Fruit fly (Drosophila melanogaster) whole organism, embryonic: ENCODE results near the gene CG5863.

Experiments used
- Adf1 ChIP-seq: fragments of 200-800 bp; sonication (Bioruptor generic); IDR thresholded peaks from 2 replicates; pipeline ENCODE4 v1.3.6; 2022; ENCODE audit warnings: missing biosample characterization, missing genetic modification characterization
- B-H1 ChIP-seq: fragments of 200-800 bp; sonication (Bioruptor generic); IDR thresholded peaks from 3 replicates; pipeline ENCODE4 v1.3.6; 2022; ENCODE audit warnings: missing biosample characterization, missing genetic modification characterization
- CG10366 ChIP-seq: fragments of 200-800 bp; sonication (Bioruptor generic); IDR thresholded peaks from 2 replicates; pipeline ENCODE4 v1.3.6; 2022; ENCODE audit warnings: missing biosample characterization, missing genetic modification characterization
- CG10959 ChIP-seq: fragments of 200-800 bp; sonication (Bioruptor generic); IDR thresholded peaks from 2 replicates; pipeline ENCODE4 v1.3.6; 2022; ENCODE audit warnings: missing biosample characterization, missing genetic modification characterization
- CG11085 ChIP-seq: fragments of 200-800 bp; sonication (Bioruptor generic); IDR thresholded peaks from 2 replicates; pipeline ENCODE4 v1.3.6; 2022; ENCODE audit warnings: missing biosample characterization, missing genetic modification characterization
- CG14014 ChIP-seq: fragments of 200-800 bp; sonication (Bioruptor generic); IDR thresholded peaks from 2 replicates; pipeline ENCODE4 v1.3.6; 2022; ENCODE audit warnings: missing biosample characterization, missing genetic modification characterization
- CG15011 ChIP-seq: fragments of 200-800 bp; sonication (Bioruptor generic); optimal IDR thresholded peaks from 3 replicates; lab custom pipeline; 2018; ENCODE audit warnings: missing biosample characterization, mild to moderate bottlenecking, missing genetic modification characterization
- CG15514 ChIP-seq: fragments of 200-800 bp; sonication (Bioruptor generic); optimal IDR thresholded peaks from 3 replicates; lab custom pipeline; 2017; ENCODE audit warnings: missing biosample characterization, missing genetic modification characterization, mild to moderate bottlenecking, moderate library complexity, missing genetic modification reagents
- CG1647 ChIP-seq: fragments of 200-800 bp; sonication (Bioruptor generic); optimal IDR thresholded peaks from 3 replicates; lab custom pipeline; 2016; ENCODE audit warnings: missing biosample characterization, missing genetic modification characterization
- CG1792 ChIP-seq: fragments of 200-800 bp; sonication (Bioruptor generic); optimal IDR thresholded peaks from 2 replicates; lab custom pipeline; 2016; ENCODE audit warnings: missing biosample characterization, missing genetic modification characterization
- CG34422 ChIP-seq: fragments of 200-800 bp; sonication (Bioruptor generic); IDR thresholded peaks from 3 replicates; pipeline ENCODE4 v1.3.6; 2022; ENCODE audit warnings: missing biosample characterization, missing genetic modification characterization
- CG4404 ChIP-seq: fragments of 200-800 bp; sonication (Bioruptor generic); IDR thresholded peaks from 2 replicates; pipeline ENCODE4 v1.3.6; 2022; ENCODE audit warnings: missing biosample characterization, missing genetic modification characterization
- CG4707 ChIP-seq: fragments of 200-800 bp; sonication (Bioruptor generic); optimal IDR thresholded peaks from 2 replicates; lab custom pipeline; 2018; ENCODE audit warnings: missing biosample characterization, mild to moderate bottlenecking, missing genetic modification characterization, moderate library complexity
- CG5245 ChIP-seq: fragments of 200-800 bp; sonication (Bioruptor generic); optimal IDR thresholded peaks from 3 replicates; lab custom pipeline; 2016; ENCODE audit warnings: missing biosample characterization, missing genetic modification characterization
- CG5953 ChIP-seq: fragments of 200-800 bp; sonication (Bioruptor generic); IDR thresholded peaks from 2 replicates; pipeline ENCODE4 v1.3.6; 2022; ENCODE audit warnings: missing biosample characterization, missing genetic modification characterization
- CG6254 ChIP-seq: fragments of 200-800 bp; sonication (Bioruptor generic); optimal IDR thresholded peaks from 3 replicates; lab custom pipeline; 2017; ENCODE audit warnings: mild to moderate bottlenecking, missing biosample characterization, missing genetic modification reagents, missing genetic modification characterization
- CG8290 ChIP-seq, 3 experiments: fragments of 200-800 bp; sonication (Bioruptor generic); optimal IDR thresholded peaks; 2 replicates each; lab custom pipeline; 2016 to 2019; ENCODE audit warnings: missing biosample characterization in 3 of 3, missing genetic modification characterization in 3 of 3, mild to moderate bottlenecking in 2 of 3, moderate library complexity in 1 of 3
- CG8359 ChIP-seq: fragments of 200-800 bp; sonication (Bioruptor generic); optimal IDR thresholded peaks from 2 replicates; lab custom pipeline; 2017; ENCODE audit warnings: missing biosample characterization, mild to moderate bottlenecking, missing genetic modification characterization, borderline replicate concordance
- CG8478 ChIP-seq: fragments of >200 bp; optimal IDR thresholded peaks from 2 replicates; lab custom pipeline; 2018
- CG9727 ChIP-seq: fragments of 200-800 bp; sonication (Bioruptor generic); optimal IDR thresholded peaks from 3 replicates; lab custom pipeline; 2017; ENCODE audit warnings: missing biosample characterization, mild to moderate bottlenecking, missing genetic modification characterization
- CG9817 ChIP-seq: fragments of 200-800 bp; sonication (Bioruptor generic); optimal IDR thresholded peaks from 2 replicates; lab custom pipeline; 2018; ENCODE audit warnings: missing biosample characterization, mild to moderate bottlenecking, missing genetic modification characterization, moderate library complexity
- Doc3 ChIP-seq: fragments of 200-800 bp; sonication (Bioruptor generic); IDR thresholded peaks from 3 replicates; pipeline ENCODE4 v1.3.6; 2022; ENCODE audit warnings: missing biosample characterization, missing genetic modification characterization; ENCODE audit not compliant: partially characterized antibody
- Dp ChIP-seq: fragments of 200-800 bp; sonication (Bioruptor generic); optimal IDR thresholded peaks from 2 replicates; lab custom pipeline; 2018; ENCODE audit warnings: missing biosample characterization, mild to moderate bottlenecking, missing genetic modification characterization, moderate library complexity
- Kr ChIP-seq: fragments of 200-800 bp; sonication (Bioruptor generic); optimal IDR thresholded peaks from 2 replicates; lab custom pipeline; 2017; ENCODE audit warnings: missing biosample characterization, mild to moderate bottlenecking, missing genetic modification characterization
- Lhr ChIP-seq: fragments of 200-800 bp; sonication (Bioruptor generic); optimal IDR thresholded peaks from 3 replicates; lab custom pipeline; 2017; ENCODE audit warnings: mild to moderate bottlenecking, missing biosample characterization, missing genetic modification reagents, missing genetic modification characterization
- Mes4 ChIP-seq: fragments of 200-800 bp; sonication (Bioruptor generic); optimal IDR thresholded peaks from 2 replicates; lab custom pipeline; 2016; ENCODE audit warnings: missing biosample characterization, missing genetic modification characterization
- NC2β ChIP-seq: fragments of 200-800 bp; sonication (Bioruptor generic); optimal IDR thresholded peaks from 2 replicates; lab custom pipeline; 2016; ENCODE audit warnings: missing biosample characterization, missing genetic modification characterization
- Poxn ChIP-seq: fragments of 200-800 bp; sonication (Bioruptor generic); IDR thresholded peaks from 2 replicates; pipeline ENCODE4 v1.3.6; 2022; ENCODE audit warnings: missing biosample characterization, missing genetic modification characterization
- Stat92E ChIP-seq, 3 experiments: fragments of >200 bp in 2 of 3; fragments of 200-800 bp in 1 of 3; sonication (Bioruptor generic) in 1 of 3; optimal IDR thresholded peaks; 2 replicates each; lab custom pipeline; 2017 to 2019; ENCODE audit warnings: missing biosample characterization in 3 of 3, missing genetic modification characterization in 3 of 3, mild to moderate bottlenecking in 1 of 3, moderate library complexity in 1 of 3
- Xbp1 ChIP-seq: fragments of 200-800 bp; sonication (Bioruptor generic); optimal IDR thresholded peaks from 3 replicates; lab custom pipeline; 2016; ENCODE audit warnings: missing biosample characterization, mild to moderate bottlenecking, missing genetic modification characterization
- ac ChIP-seq: fragments of 200-800 bp; sonication (Bioruptor generic); optimal IDR thresholded peaks from 3 replicates; lab custom pipeline; 2017; ENCODE audit warnings: missing biosample characterization, mild to moderate bottlenecking, missing genetic modification characterization
- al ChIP-seq: fragments of 200-800 bp; sonication (Bioruptor generic); IDR thresholded peaks from 2 replicates; pipeline ENCODE4 v1.3.6; 2022; ENCODE audit warnings: missing biosample characterization, missing genetic modification characterization
- chinmo ChIP-seq: fragments of 200-800 bp; sonication (Bioruptor generic); IDR thresholded peaks from 4 replicates; pipeline ENCODE4 v1.3.6; 2022; ENCODE audit warnings: missing biosample characterization, missing genetic modification characterization; ENCODE audit not compliant: partially characterized antibody
- chn ChIP-seq: fragments of 200-800 bp; sonication (Bioruptor generic); optimal IDR thresholded peaks from 2 replicates; lab custom pipeline; 2016; ENCODE audit warnings: missing biosample characterization, missing genetic modification characterization
- grau ChIP-seq: fragments of 200-800 bp; optimal IDR thresholded peaks from 3 replicates; lab custom pipeline; 2019; ENCODE audit warnings: missing biosample characterization, mild to moderate bottlenecking, missing genetic modification characterization, moderate library complexity
- ham ChIP-seq: fragments of 200-800 bp; sonication (Bioruptor generic); IDR thresholded peaks from 2 replicates; pipeline ENCODE4 v1.3.6; 2022; ENCODE audit warnings: missing biosample characterization, missing genetic modification characterization
- jing ChIP-seq: fragments of 200-800 bp; sonication (Bioruptor generic); optimal IDR thresholded peaks from 2 replicates; lab custom pipeline; 2018; ENCODE audit warnings: missing biosample characterization, mild to moderate bottlenecking, missing genetic modification characterization
- kah ChIP-seq: fragments of 200-800 bp; sonication (Bioruptor generic); optimal IDR thresholded peaks from 2 replicates; lab custom pipeline; 2018; ENCODE audit warnings: missing biosample characterization, mild to moderate bottlenecking, missing genetic modification characterization
- klu ChIP-seq: fragments of 200-800 bp; sonication (Bioruptor generic); IDR thresholded peaks from 2 replicates; pipeline ENCODE4 v1.3.6; 2022; ENCODE audit warnings: missing biosample characterization, missing genetic modification characterization
- lola ChIP-seq, 3 experiments: fragments of >200 bp in 2 of 3; fragments of 200-800 bp in 1 of 3; sonication (Bioruptor generic) in 1 of 3; optimal IDR thresholded peaks; 2 replicates each; lab custom pipeline; 2017 to 2019; ENCODE audit warnings: missing biosample characterization in 3 of 3, missing genetic modification characterization in 3 of 3, mild to moderate bottlenecking in 1 of 3, moderate library complexity in 1 of 3
- luna ChIP-seq: fragments of 200-800 bp; sonication (Bioruptor generic); optimal IDR thresholded peaks from 2 replicates; lab custom pipeline; 2016; ENCODE audit warnings: missing biosample characterization, missing genetic modification characterization
- pita ChIP-seq: fragments of 200-800 bp; sonication (Bioruptor generic); optimal IDR thresholded peaks from 2 replicates; lab custom pipeline; 2017; ENCODE audit warnings: missing biosample characterization, mild to moderate bottlenecking, missing genetic modification characterization
- row ChIP-seq: fragments of 200-800 bp; sonication (Bioruptor generic); IDR thresholded peaks from 3 replicates; pipeline ENCODE4 v1.3.6; 2022; ENCODE audit warnings: missing biosample characterization, missing genetic modification characterization
- sisA ChIP-seq: fragments of 200-800 bp; sonication (Bioruptor generic); IDR thresholded peaks from 2 replicates; pipeline ENCODE4 v1.3.6; 2022; ENCODE audit warnings: missing biosample characterization, missing genetic modification characterization
- slbo ChIP-seq: fragments of 200-800 bp; sonication (Bioruptor generic); IDR thresholded peaks from 2 replicates; pipeline ENCODE4 v1.3.6; 2022; ENCODE audit warnings: missing biosample characterization, missing genetic modification characterization
- sr ChIP-seq: fragments of 200-800 bp; sonication (Bioruptor generic); IDR thresholded peaks from 3 replicates; pipeline ENCODE4 v1.3.6; 2022; ENCODE audit warnings: missing biosample characterization, missing genetic modification characterization
- tgo ChIP-seq: fragments of 200-800 bp; sonication (Bioruptor generic); IDR thresholded peaks from 3 replicates; pipeline ENCODE4 v1.3.6; 2022; ENCODE audit warnings: missing biosample characterization, missing genetic modification characterization
- tup ChIP-seq: fragments of 200-800 bp; sonication (Bioruptor generic); optimal IDR thresholded peaks from 2 replicates; lab custom pipeline; 2016; ENCODE audit warnings: missing biosample characterization, mild to moderate bottlenecking, missing genetic modification characterization, moderate library complexity
- usp ChIP-seq: fragments of >200 bp; optimal IDR thresholded peaks from 2 replicates; lab custom pipeline; 2017; ENCODE audit warnings: missing biosample characterization, missing genetic modification characterization
- vfl ChIP-seq: fragments of 200-800 bp; sonication (Bioruptor generic); optimal IDR thresholded peaks from 2 replicates; lab custom pipeline; 2016; ENCODE audit warnings: missing biosample characterization, missing genetic modification characterization
- zfh2 ChIP-seq: fragments of 200-800 bp; sonication (Bioruptor generic); optimal IDR thresholded peaks from 2 replicates; lab custom pipeline; 2016; ENCODE audit warnings: missing biosample characterization, missing genetic modification characterization

CG5863 gene

dm6 chr3R:17401289-17401752 lies 9.6 kb upstream of the CG5863 start (continued):
- no peak for TF ChIP-seq CG11085 (GFP tag; lab: Robert Waterston, UW)
- no peak for TF ChIP-seq ac
- no peak for TF ChIP-seq Kr
- TF ChIP-seq sr = no peak
- peak; percentile 66 for TF ChIP-seq zfh2 (GFP tag; lab: Kevin White, UChicago)
- peak; percentile 72 for TF ChIP-seq Xbp1 (GFP tag; lab: Kevin White, UChicago)
- TF ChIP-seq vfl = peak; percentile 54
- TF ChIP-seq tgo = peak; percentile 40; the same call in 1 of the 3 replicates
- TF ChIP-seq Stat92E (GFP tag; optimal IDR thresholded peaks at IDR 0.05; lab: Kevin White, UChicago) = no peak
- TF ChIP-seq Poxn (GFP tag; lab: Robert Waterston, UW) = no peak
- no peak for TF ChIP-seq CG8359
- TF ChIP-seq CG9817 (tag; lab: Kevin White, UChicago) = peak; percentile 54
- no peak; the same call in 1 of the 2 replicates for TF ChIP-seq CG10366 (GFP tag; lab: Robert Waterston, UW)
- no peak for TF ChIP-seq Adf1 (GFP tag; lab: Robert Waterston, UW)
- peak; percentile 57 for TF ChIP-seq Dp (GFP tag; lab: Kevin White, UChicago)
- TF ChIP-seq klu (GFP tag; lab: Robert Waterston, UW) = no peak
- no peak for TF ChIP-seq CG4404 (GFP tag; lab: Robert Waterston, UW)
- TF ChIP-seq slbo (GFP tag; lab: Robert Waterston, UW) = peak; percentile 67
- peak; percentile 26 for TF ChIP-seq NC2β (GFP tag; lab: Kevin White, UChicago)
- no peak for TF ChIP-seq CG10959 (GFP tag; lab: Robert Waterston, UW)
- TF ChIP-seq pita (GFP tag; lab: Kevin White, UChicago) = no peak
- TF ChIP-seq CG8478 (lab: Kevin White, UChicago) = no peak
- no peak for TF ChIP-seq CG15011 (GFP tag; lab: Kevin White, UChicago)
- no peak for TF ChIP-seq CG1792
- TF ChIP-seq chn = peak; percentile 48
- TF ChIP-seq lola (GFP tag; optimal IDR thresholded peaks at IDR 0.05; lab: Kevin White, UChicago) = peak in 1 of 3 experiments; percentile 88
- no peak for TF ChIP-seq CG1647
- TF ChIP-seq sisA (GFP tag; lab: Robert Waterston, UW) = no peak
- TF ChIP-seq row (GFP tag; lab: Robert Waterston, UW) = peak; percentile 82
- TF ChIP-seq grau (tag; lab: Kevin White, UChicago) = peak; percentile 64
- no peak for TF ChIP-seq ham (GFP tag; lab: Robert Waterston, UW)
- peak; percentile 27 for TF ChIP-seq Mes4
- no peak for TF ChIP-seq jing (GFP tag; lab: Kevin White, UChicago)
- no peak for TF ChIP-seq CG9727 (GFP tag; lab: Kevin White, UChicago)
- TF ChIP-seq CG5953 (GFP tag; lab: Robert Waterston, UW) = no peak
- TF ChIP-seq CG14014 (GFP tag; lab: Robert Waterston, UW) = no peak
- no peak for TF ChIP-seq tup (GFP tag; lab: Kevin White, UChicago)
- peak; percentile 44 for TF ChIP-seq B-H1 (GFP tag; lab: Robert Waterston, UW)
- TF ChIP-seq CG6254 (GFP tag; lab: Kevin White, UChicago) = no peak
- TF ChIP-seq CG15514 = peak; percentile 37
- peak; percentile 96 for TF ChIP-seq chinmo
- TF ChIP-seq CG5245 (GFP tag; lab: Kevin White, UChicago) = no peak
- TF ChIP-seq Lhr (GFP tag; lab: Kevin White, UChicago) = peak; percentile 61
- TF ChIP-seq luna (GFP tag; lab: Kevin White, UChicago) = peak; percentile 52
- no peak for TF ChIP-seq usp
- peak; percentile 17 for TF ChIP-seq CG8290 (GFP tag; optimal IDR thresholded peaks at IDR 0.05; lab: Kevin White, UChicago)
- TF ChIP-seq CG8290 (tag; optimal IDR thresholded peaks at IDR 0.05; lab: Kevin White, UChicago) = peak in 1 of 2 experiments; percentile 81
- TF ChIP-seq CG4707 (GFP tag; lab: Kevin White, UChicago) = no peak
- peak; percentile 62; the same call in 1 of the 2 replicates for TF ChIP-seq al (GFP tag; lab: Robert Waterston, UW)
- TF ChIP-seq CG34422 (GFP tag; lab: Robert Waterston, UW) = 0 out of 3 replicates have a peak, but pooled peaks have one; percentile 32
- TF ChIP-seq Doc3 (GFP tag; lab: Robert Waterston, UW) = peak; percentile 51; the same call in 2 of the 3 replicates
- no peak for TF ChIP-seq kah (GFP tag; lab: Kevin White, UChicago)
